Fruit fly (Drosophila melanogaster): ENCODE data around the gene CG32486.

CG32486 gene

DNA sequence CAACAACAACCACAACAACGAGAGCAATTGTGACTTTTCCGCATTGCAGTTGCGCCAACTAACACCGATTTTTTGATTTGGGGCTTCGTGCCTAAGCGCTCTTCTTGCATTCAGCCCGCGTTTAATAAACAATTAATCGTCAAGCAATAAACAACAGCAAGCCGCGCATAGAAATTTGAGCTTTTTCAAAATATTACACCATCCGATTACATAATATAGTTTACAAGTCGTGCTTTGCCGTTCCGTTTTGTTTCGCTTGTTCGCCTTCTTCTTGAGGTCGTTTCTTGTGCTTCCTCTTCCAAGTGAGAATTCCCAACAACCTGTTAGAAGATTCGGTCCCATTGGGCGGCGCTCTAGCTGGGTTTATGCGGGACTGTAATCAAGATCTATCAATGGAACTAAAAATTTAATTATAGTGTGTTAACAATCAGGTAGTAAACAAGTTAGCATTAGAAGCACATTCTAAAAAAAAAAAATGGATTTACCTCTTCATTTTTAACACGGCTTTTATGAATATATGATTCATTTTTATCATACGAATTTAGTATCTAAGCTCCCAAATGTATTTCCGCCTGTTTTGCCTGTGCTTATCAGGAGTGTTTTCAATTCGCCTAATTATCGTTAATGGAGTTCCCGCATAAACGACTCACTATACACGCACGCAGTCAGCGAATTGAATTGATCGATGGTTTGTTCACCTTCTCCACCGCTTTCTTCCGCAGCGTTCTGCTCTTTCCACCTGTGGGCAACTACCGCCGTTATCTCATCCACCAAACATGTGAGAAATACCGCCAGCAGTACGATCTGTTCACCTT, 34.7 kb downstream of the CG32486 start (continued):
- TF ChIP-seq Dp (GFP tag; optimal IDR thresholded peaks at IDR 0.05) (no peak), Nf-YB (GFP tag; optimal IDR thresholded peaks at IDR 0.05) (peak; percentile 82), usp (GFP tag; optimal IDR thresholded peaks at IDR 0.05) (no peak), CG12769 (tag; optimal IDR thresholded peaks at IDR 0.05) (peak; percentile 73), Sin3A (optimal IDR thresholded peaks at IDR 0.05) (no peak), dysf (GFP tag; IDR thresholded peaks at IDR 0.05) (peak; percentile 82; the same call in 2 of the 3 replicates), tna (GFP tag; IDR thresholded peaks at IDR 0.05; ENCODE audit: partially characterized antibody) (no peak), scrt (GFP tag; optimal IDR thresholded peaks at IDR 0.05) (peak; percentile 86), tup (GFP tag; optimal IDR thresholded peaks at IDR 0.05) (peak; percentile 44), pros (GFP tag; optimal IDR thresholded peaks at IDR 0.05) (peak; percentile 57), lab (GFP tag; optimal IDR thresholded peaks at IDR 0.05) (peak; percentile 92), Nf-YC (tag; optimal IDR thresholded peaks at IDR 0.05) (peak; percentile 82), gro (GFP tag; optimal IDR thresholded peaks at IDR 0.05) (peak; percentile 86), sc (optimal IDR thresholded peaks at IDR 0.05) (no peak), sc (GFP tag; optimal IDR thresholded peaks at IDR 0.05) (peak; percentile 75), CG12659 (GFP tag; optimal IDR thresholded peaks at IDR 0.05) (peak; percentile 90), emc (GFP tag; optimal IDR thresholded peaks at IDR 0.05) (no peak), CG12071 (GFP tag; optimal IDR thresholded peaks at IDR 0.05) (peak; percentile 67), Lhr (GFP tag; optimal IDR thresholded peaks at IDR 0.05) (peak; percentile 64), CG13894 (tag; optimal IDR thresholded peaks at IDR 0.05) (peak; percentile 76), Bteb2 (GFP tag; optimal IDR thresholded peaks at IDR 0.05) (peak; percentile 78), CG12391 (tag; optimal IDR thresholded peaks at IDR 0.05) (peak; percentile 89), seq (GFP tag; IDR thresholded peaks at IDR 0.05) (peak; percentile 88), sr (GFP tag; IDR thresholded peaks at IDR 0.05) (no peak), CG34422 (GFP tag; IDR thresholded peaks at IDR 0.05) (peak; percentile 66), CG1647 (GFP tag; optimal IDR thresholded peaks at IDR 0.05) (peak; percentile 42), bbx (GFP tag; IDR thresholded peaks at IDR 0.05; ENCODE audit: partially characterized antibody) (no peak), CG2875 (GFP tag; optimal IDR thresholded peaks at IDR 0.05) (peak; percentile 72), fd102C (GFP tag; optimal IDR thresholded peaks at IDR 0.05) (peak; percentile 56), Max (GFP tag; optimal IDR thresholded peaks at IDR 0.05) (peak; percentile 82), Poxn (GFP tag; IDR thresholded peaks at IDR 0.05) (no peak), h (optimal IDR thresholded peaks at IDR 0.05) (no peak), CG15011 (GFP tag; optimal IDR thresholded peaks at IDR 0.05) (peak; percentile 88), Fer1 (GFP tag; optimal IDR thresholded peaks at IDR 0.05) (peak; percentile 93), bab2 (GFP tag; optimal IDR thresholded peaks at IDR 0.05) (peak; percentile 77), CG12236 (GFP tag; optimal IDR thresholded peaks at IDR 0.05) (peak; percentile 48), CG2712 (tag; optimal IDR thresholded peaks at IDR 0.05) (peak; percentile 88), bsh (GFP tag; optimal IDR thresholded peaks at IDR 0.05) (peak; percentile 73 to 88), Atf3 (GFP tag; optimal IDR thresholded peaks at IDR 0.05) (peak; percentile 42), E2f2 (GFP tag; IDR thresholded peaks at IDR 0.05) (peak; percentile 70), H15 (GFP tag; IDR thresholded peaks at IDR 0.05) (peak; percentile 6; the same call in 1 of the 3 replicates), org-1 (GFP tag; optimal IDR thresholded peaks at IDR 0.05) (peak; percentile 82), onecut (GFP tag; IDR thresholded peaks at IDR 0.05) (peak; percentile 75), CG15601 (tag; optimal IDR thresholded peaks at IDR 0.05) (peak; percentile 87), en (GFP tag; optimal IDR thresholded peaks at IDR 0.05) (peak; percentile 69), sna (GFP tag; IDR thresholded peaks at IDR 0.05; ENCODE audit: partially characterized antibody) (no peak), CG12219 (GFP tag; optimal IDR thresholded peaks at IDR 0.05) (peak; percentile 86), CG17186 (GFP tag; optimal IDR thresholded peaks at IDR 0.05) (peak; percentile 57), dati (GFP tag; IDR thresholded peaks at IDR 0.05) (no peak)

All from whole organism, embryonic.